Fruit fly (Drosophila melanogaster) whole organism, embryonic: ENCODE results near the gene hmw.

ENCODE experiments used
- CG11695 ChIP-seq: fragments of 200-800 bp; sonication (Bioruptor generic); IDR thresholded peaks from 3 replicates; pipeline ENCODE4 v1.3.6; 2022; ENCODE audit warnings: missing biosample characterization, missing genetic modification characterization
- CG12071 ChIP-seq: fragments of 200-800 bp; sonication (Bioruptor generic); optimal IDR thresholded peaks from 3 replicates; lab custom pipeline; 2018; ENCODE audit warnings: missing biosample characterization, mild to moderate bottlenecking, missing genetic modification characterization
- CG14860 ChIP-seq: fragments of 200-800 bp; sonication (Bioruptor generic); IDR thresholded peaks from 3 replicates; pipeline ENCODE4 v1.3.6; 2022; ENCODE audit warnings: missing biosample characterization, missing genetic modification characterization; ENCODE audit not compliant: partially characterized antibody
- CG17568 ChIP-seq: fragments of 200-800 bp; sonication (Bioruptor generic); optimal IDR thresholded peaks from 2 replicates; lab custom pipeline; 2018; ENCODE audit warnings: missing biosample characterization, mild to moderate bottlenecking, missing genetic modification characterization, moderate library complexity
- CG2199 ChIP-seq: fragments of 200-800 bp; sonication (Bioruptor generic); IDR thresholded peaks from 3 replicates; pipeline ENCODE4 v1.3.6; 2022; ENCODE audit warnings: missing biosample characterization, missing genetic modification characterization
- CG2678 ChIP-seq: fragments of 200-800 bp; sonication (Bioruptor generic); optimal IDR thresholded peaks from 3 replicates; lab custom pipeline; 2019; ENCODE audit warnings: missing biosample characterization, mild to moderate bottlenecking, missing genetic modification characterization, moderate library complexity
- CG32532 ChIP-seq: fragments of 200-800 bp; sonication (Bioruptor generic); IDR thresholded peaks from 2 replicates; pipeline ENCODE4 v1.3.6; 2022; ENCODE audit warnings: missing biosample characterization, missing genetic modification characterization
- CG32772 ChIP-seq: fragments of 200-800 bp; sonication (Bioruptor generic); IDR thresholded peaks from 2 replicates; pipeline ENCODE4 v1.3.6; 2022; ENCODE audit warnings: missing biosample characterization, missing genetic modification characterization
- CG4730 ChIP-seq: fragments of 200-800 bp; sonication (Bioruptor generic); IDR thresholded peaks from 2 replicates; pipeline ENCODE4 v1.3.6; 2022; ENCODE audit warnings: missing biosample characterization, missing genetic modification characterization
- CG5245 ChIP-seq: fragments of 200-800 bp; sonication (Bioruptor generic); optimal IDR thresholded peaks from 3 replicates; lab custom pipeline; 2016; ENCODE audit warnings: missing biosample characterization, missing genetic modification characterization
- CG7556 ChIP-seq: fragments of 200-800 bp; sonication (Bioruptor generic); optimal IDR thresholded peaks from 2 replicates; lab custom pipeline; 2017; ENCODE audit warnings: missing biosample characterization, mild to moderate bottlenecking, missing genetic modification characterization
- CG8359 ChIP-seq: fragments of 200-800 bp; sonication (Bioruptor generic); optimal IDR thresholded peaks from 2 replicates; lab custom pipeline; 2017; ENCODE audit warnings: missing biosample characterization, mild to moderate bottlenecking, missing genetic modification characterization, borderline replicate concordance
- CG8944 ChIP-seq: fragments of 200-800 bp; sonication (Bioruptor generic); optimal IDR thresholded peaks from 3 replicates; lab custom pipeline; 2016; ENCODE audit warnings: missing biosample characterization, missing genetic modification characterization
- Deaf1 ChIP-seq: fragments of 200-800 bp; optimal IDR thresholded peaks from 3 replicates; lab custom pipeline; 2019; ENCODE audit warnings: missing biosample characterization, mild to moderate bottlenecking, missing genetic modification characterization, moderate library complexity
- Dek ChIP-seq: fragments of 200-800 bp; sonication (Bioruptor generic); optimal IDR thresholded peaks from 3 replicates; lab custom pipeline; 2019; ENCODE audit warnings: missing biosample characterization, mild to moderate bottlenecking, missing genetic modification characterization, moderate library complexity
- Dip3 ChIP-seq: fragments of 200-800 bp; sonication (Bioruptor generic); optimal IDR thresholded peaks from 3 replicates; lab custom pipeline; 2016; ENCODE audit warnings: missing biosample characterization, missing genetic modification characterization
- Dref ChIP-seq: fragments of 200-800 bp; sonication (Bioruptor generic); IDR thresholded peaks from 2 replicates; pipeline ENCODE4 v1.3.6; 2022; ENCODE audit warnings: missing biosample characterization, missing genetic modification characterization
- Drgx ChIP-seq: fragments of 200-800 bp; sonication (Bioruptor generic); IDR thresholded peaks from 2 replicates; pipeline ENCODE4 v1.3.6; 2022; ENCODE audit warnings: missing biosample characterization, missing genetic modification characterization
- H2.0 ChIP-seq: fragments of 200-800 bp; sonication (Bioruptor generic); IDR thresholded peaks from 2 replicates; pipeline ENCODE4 v1.3.6; 2022; ENCODE audit warnings: missing biosample characterization, missing genetic modification characterization
- HLH3B ChIP-seq: fragments of 200-800 bp; sonication (Bioruptor generic); IDR thresholded peaks from 2 replicates; pipeline ENCODE4 v1.3.6; 2022; ENCODE audit warnings: missing biosample characterization, missing genetic modification characterization
- Hr39 ChIP-seq: fragments of >200 bp; optimal IDR thresholded peaks from 2 replicates; lab custom pipeline; 2017
- Meics ChIP-seq: fragments of 200-800 bp; sonication (Bioruptor generic); optimal IDR thresholded peaks from 2 replicates; lab custom pipeline; 2017; ENCODE audit warnings: missing biosample characterization, mild to moderate bottlenecking, missing genetic modification characterization
- NFAT ChIP-seq: fragments of 200-800 bp; sonication (Bioruptor generic); IDR thresholded peaks from 2 replicates; pipeline ENCODE4 v1.3.6; 2022; ENCODE audit warnings: missing biosample characterization, missing genetic modification characterization
- Nf-YB ChIP-seq: fragments of 200-800 bp; sonication (Bioruptor generic); optimal IDR thresholded peaks from 3 replicates; lab custom pipeline; 2019; ENCODE audit warnings: missing biosample characterization, mild to moderate bottlenecking, missing genetic modification characterization, moderate library complexity
- PHDP ChIP-seq: fragments of 200-800 bp; sonication (Bioruptor generic); optimal IDR thresholded peaks from 3 replicates; lab custom pipeline; 2018; ENCODE audit warnings: missing biosample characterization, mild to moderate bottlenecking, missing genetic modification characterization, moderate library complexity
- Scr ChIP-seq: fragments of 200-800 bp; sonication (Bioruptor generic); IDR thresholded peaks from 2 replicates; pipeline ENCODE4 v1.3.6; 2022; ENCODE audit warnings: missing biosample characterization, missing genetic modification characterization; ENCODE audit not compliant: partially characterized antibody
- Six4 ChIP-seq: fragments of 200-800 bp; sonication (Bioruptor generic); optimal IDR thresholded peaks from 2 replicates; lab custom pipeline; 2016; ENCODE audit warnings: missing biosample characterization, missing genetic modification characterization
- al ChIP-seq: fragments of 200-800 bp; sonication (Bioruptor generic); IDR thresholded peaks from 2 replicates; pipeline ENCODE4 v1.3.6; 2022; ENCODE audit warnings: missing biosample characterization, missing genetic modification characterization
- az2 ChIP-seq: fragments of 200-800 bp; sonication (Bioruptor generic); optimal IDR thresholded peaks from 3 replicates; lab custom pipeline; 2016; ENCODE audit warnings: missing biosample characterization, missing genetic modification characterization
- chinmo ChIP-seq: fragments of 200-800 bp; sonication (Bioruptor generic); IDR thresholded peaks from 4 replicates; pipeline ENCODE4 v1.3.6; 2022; ENCODE audit warnings: missing biosample characterization, missing genetic modification characterization; ENCODE audit not compliant: partially characterized antibody
- chn ChIP-seq: fragments of 200-800 bp; sonication (Bioruptor generic); optimal IDR thresholded peaks from 2 replicates; lab custom pipeline; 2016; ENCODE audit warnings: missing biosample characterization, missing genetic modification characterization
- grau ChIP-seq: fragments of 200-800 bp; optimal IDR thresholded peaks from 3 replicates; lab custom pipeline; 2019; ENCODE audit warnings: missing biosample characterization, mild to moderate bottlenecking, missing genetic modification characterization, moderate library complexity
- hbn ChIP-seq: fragments of 200-800 bp; sonication (Bioruptor generic); IDR thresholded peaks from 2 replicates; pipeline ENCODE4 v1.3.6; 2022; ENCODE audit warnings: missing biosample characterization, missing genetic modification characterization; ENCODE audit not compliant: partially characterized antibody
- kah ChIP-seq: fragments of 200-800 bp; sonication (Bioruptor generic); optimal IDR thresholded peaks from 2 replicates; lab custom pipeline; 2018; ENCODE audit warnings: missing biosample characterization, mild to moderate bottlenecking, missing genetic modification characterization
- knrl ChIP-seq: fragments of 200-800 bp; sonication (Bioruptor generic); IDR thresholded peaks from 3 replicates; pipeline ENCODE4 v1.3.6; 2022; ENCODE audit warnings: missing biosample characterization, missing genetic modification characterization; ENCODE audit not compliant: partially characterized antibody
- prd ChIP-seq, 3 experiments: fragments of >200 bp in 2 of 3; fragments of 200-800 bp in 1 of 3; sonication (Bioruptor generic) in 1 of 3; optimal IDR thresholded peaks in 2 of 3; IDR thresholded peaks in 1 of 3; 2 replicates in 2 of 3; 3 replicates in 1 of 3; pipeline versions ENCODE4 v1.3.6 to Lab custom; 2017 to 2022; ENCODE audit warnings: missing biosample characterization in 1 of 3, missing genetic modification characterization in 1 of 3
- rib ChIP-seq: fragments of 200-800 bp; sonication (Bioruptor generic); IDR thresholded peaks from 2 replicates; pipeline ENCODE4 v1.3.6; 2022; ENCODE audit warnings: missing biosample characterization, missing genetic modification characterization
- sd ChIP-seq: fragments of 200-800 bp; sonication (Bioruptor generic); optimal IDR thresholded peaks from 3 replicates; lab custom pipeline; 2018; ENCODE audit warnings: missing biosample characterization, mild to moderate bottlenecking, missing genetic modification characterization, moderate library complexity
- seq ChIP-seq: fragments of 200-800 bp; sonication (Bioruptor generic); IDR thresholded peaks from 2 replicates; pipeline ENCODE4 v1.3.6; 2022; ENCODE audit warnings: missing biosample characterization, missing genetic modification characterization
- slbo ChIP-seq: fragments of 200-800 bp; sonication (Bioruptor generic); IDR thresholded peaks from 2 replicates; pipeline ENCODE4 v1.3.6; 2022; ENCODE audit warnings: missing biosample characterization, missing genetic modification characterization
- sqz ChIP-seq: fragments of 200-800 bp; sonication (Bioruptor generic); optimal IDR thresholded peaks from 3 replicates; lab custom pipeline; 2018; ENCODE audit warnings: missing biosample characterization, mild to moderate bottlenecking, missing genetic modification characterization
- tgo ChIP-seq: fragments of 200-800 bp; sonication (Bioruptor generic); IDR thresholded peaks from 3 replicates; pipeline ENCODE4 v1.3.6; 2022; ENCODE audit warnings: missing biosample characterization, missing genetic modification characterization
- tio ChIP-seq: fragments of 200-800 bp; sonication (Bioruptor generic); optimal IDR thresholded peaks from 2 replicates; lab custom pipeline; 2017; ENCODE audit warnings: missing biosample characterization, missing genetic modification characterization, inconsistent platforms
- tup ChIP-seq: fragments of 200-800 bp; sonication (Bioruptor generic); optimal IDR thresholded peaks from 2 replicates; lab custom pipeline; 2016; ENCODE audit warnings: missing biosample characterization, mild to moderate bottlenecking, missing genetic modification characterization, moderate library complexity
- vfl ChIP-seq: fragments of 200-800 bp; sonication (Bioruptor generic); optimal IDR thresholded peaks from 2 replicates; lab custom pipeline; 2016; ENCODE audit warnings: missing biosample characterization, missing genetic modification characterization
- wdn ChIP-seq: fragments of 200-800 bp; sonication (Bioruptor generic); IDR thresholded peaks from 2 replicates; pipeline ENCODE4 v1.3.6; 2022; ENCODE audit warnings: missing biosample characterization, missing genetic modification characterization
- zen2 ChIP-seq: fragments of 200-800 bp; sonication (Bioruptor generic); IDR thresholded peaks from 3 replicates; pipeline ENCODE4 v1.3.6; 2022; ENCODE audit warnings: missing biosample characterization, missing genetic modification characterization; ENCODE audit not compliant: partially characterized antibody
- zfh2 ChIP-seq: fragments of 200-800 bp; sonication (Bioruptor generic); optimal IDR thresholded peaks from 2 replicates; lab custom pipeline; 2016; ENCODE audit warnings: missing biosample characterization, missing genetic modification characterization

Gene hmw

dm6 chr3R:18314320-18314719, 47.5 kb upstream of the hmw start, which contains the start of gene PKD (continued):
- TF ChIP-seq rib (GFP tag; lab: Robert Waterston, UW), result 0 out of 2 replicates have a peak, but pooled peaks have one; percentile 26
- TF ChIP-seq az2 (GFP tag; lab: Kevin White, UChicago), result no peak
- no peak for TF ChIP-seq CG17568
- 0 out of 2 replicates have a peak, but pooled peaks have one; percentile 36 for TF ChIP-seq wdn
- TF ChIP-seq Scr (GFP tag; lab: Robert Waterston, UW), result peak; percentile 9; the same call in 1 of the 2 replicates
- no peak for TF ChIP-seq prd (optimal IDR thresholded peaks at IDR 0.05; lab: Kevin White, UChicago)
- 0 out of 3 replicates have a peak, but pooled peaks have one; percentile 16 for TF ChIP-seq prd (GFP tag; IDR thresholded peaks at IDR 0.05; lab: Robert Waterston, UW)
- TF ChIP-seq kah (GFP tag; lab: Kevin White, UChicago), result no peak
- TF ChIP-seq zen2 (GFP tag; lab: Robert Waterston, UW), result no peak
- TF ChIP-seq CG32772 (GFP tag; lab: Robert Waterston, UW), result no peak
- no peak for TF ChIP-seq CG14860
- no peak for TF ChIP-seq knrl (GFP tag; lab: Robert Waterston, UW)
- TF ChIP-seq Six4 (GFP tag; lab: Kevin White, UChicago), result no peak
- TF ChIP-seq sqz (GFP tag; lab: Kevin White, UChicago), result no peak
- no peak for TF ChIP-seq Dek
- TF ChIP-seq CG8359 (GFP tag; lab: Kevin White, UChicago), result no peak
- TF ChIP-seq CG2199, result no peak
- TF ChIP-seq Dip3 (GFP tag; lab: Kevin White, UChicago), result no peak
- no peak for TF ChIP-seq hbn (GFP tag; lab: Robert Waterston, UW)
- peak; percentile 41; the same call in 1 of the 2 replicates for TF ChIP-seq Drgx (GFP tag; lab: Robert Waterston, UW)
- no peak for TF ChIP-seq CG32532 (GFP tag; lab: Robert Waterston, UW)
- TF ChIP-seq CG5245 (GFP tag; lab: Kevin White, UChicago), result no peak
- TF ChIP-seq Dref (GFP tag; lab: Robert Waterston, UW), result no peak
- TF ChIP-seq CG12071 (GFP tag; lab: Kevin White, UChicago), result peak; percentile 1
- TF ChIP-seq Hr39, result no peak
- no peak for TF ChIP-seq tio
- TF ChIP-seq Deaf1 (tag; lab: Kevin White, UChicago), result peak; percentile 87
- TF ChIP-seq tup (GFP tag; lab: Kevin White, UChicago), result no peak

- TF ChIP-seq Nf-YB (GFP tag; lab: Kevin White, UChicago) (no peak), slbo (GFP tag; lab: Robert Waterston, UW) (peak; percentile 54; the same call in 1 of the 2 replicates), chn (peak; percentile 19), tgo (GFP tag; lab: Robert Waterston, UW) (peak; percentile 20; the same call in 1 of the 3 replicates), CG8944 (GFP tag; lab: Kevin White, UChicago) (peak; percentile 23), CG2678 (tag; lab: Kevin White, UChicago) (peak; percentile 46), seq (GFP tag; lab: Robert Waterston, UW) (peak; percentile 22; the same call in 1 of the 2 replicates), NFAT (GFP tag; lab: Robert Waterston, UW) (0 out of 2 replicates have a peak, but pooled peaks have one; percentile 45), sd (tag; lab: Kevin White, UChicago) (no peak), PHDP (tag; lab: Kevin White, UChicago) (peak; percentile 28), vfl (peak; percentile 5), CG11695 (GFP tag; lab: Robert Waterston, UW) (peak; percentile 44; the same call in 1 of the 3 replicates), chinmo (GFP tag; lab: Robert Waterston, UW) (0 out of 4 replicates have a peak, but pooled peaks have one; percentile 54), grau (tag; lab: Kevin White, UChicago) (peak; percentile 46), HLH3B (GFP tag; lab: Robert Waterston, UW) (peak; percentile 31; the same call in 1 of the 2 replicates), CG7556 (GFP tag; lab: Kevin White, UChicago) (peak; percentile 33), zen2 (GFP tag; lab: Robert Waterston, UW) (no peak), H2.0 (GFP tag; lab: Robert Waterston, UW) (peak; percentile 41; the same call in 1 of the 2 replicates), CG4730 (0 out of 2 replicates have a peak, but pooled peaks have one; percentile 22), Meics (GFP tag; lab: Kevin White, UChicago) (peak; percentile 7), zfh2 (GFP tag; lab: Kevin White, UChicago) (peak; percentile 41), al (GFP tag; lab: Robert Waterston, UW) (0 out of 2 replicates have a peak, but pooled peaks have one; percentile 5)
Observed at dm6 chr3R:18314824-18315690, 46.7 kb upstream of the hmw start.
